Fruit fly (Drosophila melanogaster) whole organism, embryonic: ENCODE results near the gene CG1896.

Experiments used
- CG1024 ChIP-seq: fragments of 200-800 bp; sonication (Bioruptor generic); IDR thresholded peaks from 2 replicates; pipeline ENCODE4 v1.3.6; 2022; ENCODE audit warnings: missing biosample characterization, missing genetic modification characterization
- CG14710 ChIP-seq: fragments of 200-800 bp; sonication (Bioruptor generic); optimal IDR thresholded peaks from 3 replicates; lab custom pipeline; 2019; ENCODE audit warnings: missing biosample characterization, mild to moderate bottlenecking, missing genetic modification characterization, moderate library complexity
- CG15073 ChIP-seq: fragments of 200-800 bp; sonication (Bioruptor generic); optimal IDR thresholded peaks from 2 replicates; lab custom pipeline; 2016; ENCODE audit warnings: missing biosample characterization, missing genetic modification characterization
- CG15696 ChIP-seq: fragments of 200-800 bp; sonication (Bioruptor generic); optimal IDR thresholded peaks from 2 replicates; lab custom pipeline; 2019; ENCODE audit warnings: missing biosample characterization, mild to moderate bottlenecking, missing genetic modification characterization, moderate library complexity
- CG1602 ChIP-seq: fragments of 200-800 bp; sonication (Bioruptor generic); optimal IDR thresholded peaks from 3 replicates; lab custom pipeline; 2016; ENCODE audit warnings: missing biosample characterization, missing genetic modification characterization
- CG17568 ChIP-seq: fragments of 200-800 bp; sonication (Bioruptor generic); optimal IDR thresholded peaks from 2 replicates; lab custom pipeline; 2018; ENCODE audit warnings: missing biosample characterization, mild to moderate bottlenecking, missing genetic modification characterization, moderate library complexity
- CG31224 ChIP-seq: fragments of 200-800 bp; sonication (Bioruptor generic); IDR thresholded peaks from 2 replicates; pipeline ENCODE4 v1.3.6; 2022; ENCODE audit warnings: missing biosample characterization, missing genetic modification characterization
- CG31441 ChIP-seq: fragments of 200-800 bp; sonication (Bioruptor generic); IDR thresholded peaks from 2 replicates; pipeline ENCODE4 v1.3.6; 2022; ENCODE audit warnings: missing biosample characterization, missing genetic modification characterization
- CG32532 ChIP-seq: fragments of 200-800 bp; sonication (Bioruptor generic); IDR thresholded peaks from 2 replicates; pipeline ENCODE4 v1.3.6; 2022; ENCODE audit warnings: missing biosample characterization, missing genetic modification characterization
- CG4424 ChIP-seq: fragments of 200-800 bp; sonication (Bioruptor generic); optimal IDR thresholded peaks from 3 replicates; lab custom pipeline; 2016; ENCODE audit warnings: missing biosample characterization, missing genetic modification characterization
- CG4730 ChIP-seq: fragments of 200-800 bp; sonication (Bioruptor generic); IDR thresholded peaks from 2 replicates; pipeline ENCODE4 v1.3.6; 2022; ENCODE audit warnings: missing biosample characterization, missing genetic modification characterization
- CG6654 ChIP-seq: fragments of 200-800 bp; sonication (Bioruptor generic); optimal IDR thresholded peaks from 2 replicates; lab custom pipeline; 2017; ENCODE audit warnings: missing biosample characterization, mild to moderate bottlenecking, missing genetic modification characterization
- CG8290 ChIP-seq, 3 experiments: fragments of 200-800 bp; sonication (Bioruptor generic); optimal IDR thresholded peaks; 2 replicates each; lab custom pipeline; 2016 to 2019; ENCODE audit warnings: missing biosample characterization in 3 of 3, missing genetic modification characterization in 3 of 3, mild to moderate bottlenecking in 2 of 3, moderate library complexity in 1 of 3
- CG9215 ChIP-seq: fragments of 200-800 bp; sonication (Bioruptor generic); IDR thresholded peaks from 2 replicates; pipeline ENCODE4 v1.3.6; 2022; ENCODE audit warnings: missing biosample characterization, missing genetic modification characterization
- D ChIP-seq, 2 experiments: fragments of 200-800 bp in 1 of 2; fragments of >200 bp in 1 of 2; sonication (Bioruptor generic) in 1 of 2; optimal IDR thresholded peaks; 2 replicates in 1 of 2; 3 replicates in 1 of 2; lab custom pipeline; 2017; ENCODE audit warnings: mild to moderate bottlenecking in 1 of 2, missing biosample characterization in 1 of 2, missing genetic modification characterization in 1 of 2, missing genetic modification reagents in 1 of 2
- Dref ChIP-seq: fragments of 200-800 bp; sonication (Bioruptor generic); IDR thresholded peaks from 2 replicates; pipeline ENCODE4 v1.3.6; 2022; ENCODE audit warnings: missing biosample characterization, missing genetic modification characterization
- Elba2 ChIP-seq: fragments of 200-800 bp; sonication (Bioruptor generic); optimal IDR thresholded peaks from 3 replicates; lab custom pipeline; 2016; ENCODE audit warnings: missing biosample characterization, missing genetic modification characterization
- Ets97D ChIP-seq: fragments of 200-800 bp; sonication (Bioruptor generic); optimal IDR thresholded peaks from 3 replicates; lab custom pipeline; 2016; ENCODE audit warnings: missing biosample characterization, missing genetic modification characterization
- H2.0 ChIP-seq: fragments of 200-800 bp; sonication (Bioruptor generic); IDR thresholded peaks from 2 replicates; pipeline ENCODE4 v1.3.6; 2022; ENCODE audit warnings: missing biosample characterization, missing genetic modification characterization
- HLH3B ChIP-seq: fragments of 200-800 bp; sonication (Bioruptor generic); IDR thresholded peaks from 2 replicates; pipeline ENCODE4 v1.3.6; 2022; ENCODE audit warnings: missing biosample characterization, missing genetic modification characterization
- Hr3 ChIP-seq: fragments of 200-800 bp; sonication (Bioruptor generic); optimal IDR thresholded peaks from 3 replicates; lab custom pipeline; 2016; ENCODE audit warnings: missing biosample characterization, missing genetic modification characterization
- Hr39 ChIP-seq: fragments of >200 bp; optimal IDR thresholded peaks from 2 replicates; lab custom pipeline; 2017
- Max ChIP-seq: fragments of 200-800 bp; sonication (Bioruptor generic); optimal IDR thresholded peaks from 2 replicates; lab custom pipeline; 2016; ENCODE audit warnings: missing biosample characterization, mild to moderate bottlenecking, missing genetic modification characterization
- Oli ChIP-seq: fragments of 200-800 bp; sonication (Bioruptor generic); optimal IDR thresholded peaks from 2 replicates; lab custom pipeline; 2018; ENCODE audit warnings: missing biosample characterization, mild to moderate bottlenecking, missing genetic modification characterization, moderate library complexity
- bab2 ChIP-seq: fragments of 200-800 bp; sonication (Bioruptor generic); optimal IDR thresholded peaks from 2 replicates; lab custom pipeline; 2016; ENCODE audit warnings: missing biosample characterization, missing genetic modification characterization
- bigmax ChIP-seq: fragments of 200-800 bp; sonication (Bioruptor generic); optimal IDR thresholded peaks from 2 replicates; lab custom pipeline; 2018; ENCODE audit warnings: missing biosample characterization, mild to moderate bottlenecking, missing genetic modification characterization
- cg ChIP-seq: fragments of 200-800 bp; sonication (Bioruptor generic); optimal IDR thresholded peaks from 3 replicates; lab custom pipeline; 2019; ENCODE audit warnings: missing biosample characterization, mild to moderate bottlenecking, missing genetic modification characterization, moderate library complexity
- crc ChIP-seq: fragments of 200-800 bp; sonication (Bioruptor generic); optimal IDR thresholded peaks from 2 replicates; lab custom pipeline; 2016; ENCODE audit warnings: missing biosample characterization, missing genetic modification characterization
- croc ChIP-seq: fragments of 200-800 bp; sonication (Bioruptor generic); conservative IDR thresholded peaks from 3 replicates; pipeline ENCODE4 v1.3.6; 2022; ENCODE audit warnings: missing biosample characterization, missing genetic modification characterization
- crol ChIP-seq: fragments of 200-800 bp; sonication (Bioruptor generic); IDR thresholded peaks from 2 replicates; pipeline ENCODE4 v1.3.6; 2022; ENCODE audit warnings: missing biosample characterization, missing genetic modification characterization
- cwo ChIP-seq: fragments of 200-800 bp; sonication (Bioruptor generic); optimal IDR thresholded peaks from 3 replicates; lab custom pipeline; 2017; ENCODE audit warnings: missing biosample characterization, missing genetic modification characterization, mild to moderate bottlenecking, moderate library complexity, missing genetic modification reagents
- dati ChIP-seq: fragments of 200-800 bp; sonication (Bioruptor generic); IDR thresholded peaks from 2 replicates; pipeline ENCODE4 v1.3.6; 2022; ENCODE audit warnings: missing biosample characterization, missing genetic modification characterization
- esg ChIP-seq: fragments of 200-800 bp; sonication (Bioruptor generic); conservative IDR thresholded peaks from 2 replicates; pipeline ENCODE4 v1.3.6; 2022; ENCODE audit warnings: missing biosample characterization, missing genetic modification characterization
- eyg ChIP-seq: fragments of 200-800 bp; sonication (Bioruptor generic); optimal IDR thresholded peaks from 3 replicates; lab custom pipeline; 2016; ENCODE audit warnings: missing biosample characterization, missing genetic modification characterization
- fd3F ChIP-seq: fragments of 200-800 bp; sonication (Bioruptor generic); optimal IDR thresholded peaks from 2 replicates; lab custom pipeline; 2018; ENCODE audit warnings: missing biosample characterization, mild to moderate bottlenecking, missing genetic modification characterization, moderate library complexity
- grn ChIP-seq: fragments of 200-800 bp; sonication (Bioruptor generic); optimal IDR thresholded peaks from 3 replicates; lab custom pipeline; 2017; ENCODE audit warnings: missing biosample characterization, missing genetic modification characterization
- gsb-n ChIP-seq: fragments of 200-800 bp; sonication (Bioruptor generic); optimal IDR thresholded peaks from 3 replicates; lab custom pipeline; 2018; ENCODE audit warnings: missing biosample characterization, mild to moderate bottlenecking, missing genetic modification characterization
- kay ChIP-seq: fragments of 200-800 bp; sonication (Bioruptor generic); optimal IDR thresholded peaks from 2 replicates; lab custom pipeline; 2016; ENCODE audit warnings: missing biosample characterization, missing genetic modification characterization
- lbe ChIP-seq: fragments of 200-800 bp; sonication (Bioruptor generic); optimal IDR thresholded peaks from 2 replicates; lab custom pipeline; 2016; ENCODE audit warnings: missing biosample characterization, mild to moderate bottlenecking, missing genetic modification characterization
- nmo ChIP-seq: fragments of 200-800 bp; sonication (Bioruptor generic); optimal IDR thresholded peaks from 2 replicates; lab custom pipeline; 2018; ENCODE audit warnings: missing biosample characterization, mild to moderate bottlenecking, missing genetic modification characterization, moderate library complexity
- nom ChIP-seq: fragments of 200-800 bp; sonication (Bioruptor generic); optimal IDR thresholded peaks from 2 replicates; lab custom pipeline; 2017; ENCODE audit warnings: missing biosample characterization, missing genetic modification characterization, mild to moderate bottlenecking, moderate library complexity, missing genetic modification reagents
- odd ChIP-seq: fragments of 200-800 bp; sonication (Bioruptor generic); optimal IDR thresholded peaks from 2 replicates; lab custom pipeline; 2017; ENCODE audit warnings: missing biosample characterization, mild to moderate bottlenecking, missing genetic modification characterization
- sc ChIP-seq, 3 experiments: fragments of >200 bp in 2 of 3; fragments of 200-800 bp in 1 of 3; sonication (Bioruptor generic) in 1 of 3; optimal IDR thresholded peaks; 2 replicates in 2 of 3; 3 replicates in 1 of 3; lab custom pipeline; 2017; ENCODE audit warnings: mild to moderate bottlenecking in 1 of 3, missing biosample characterization in 1 of 3, missing genetic modification characterization in 1 of 3, missing genetic modification reagents in 1 of 3
- ssp ChIP-seq: fragments of 200-800 bp; sonication (Bioruptor generic); IDR thresholded peaks from 2 replicates; pipeline ENCODE4 v1.3.6; 2022; ENCODE audit warnings: missing biosample characterization, missing genetic modification characterization
- stwl ChIP-seq: fragments of 200-800 bp; sonication (Bioruptor generic); optimal IDR thresholded peaks from 3 replicates; lab custom pipeline; 2018; ENCODE audit warnings: missing biosample characterization, mild to moderate bottlenecking, missing genetic modification characterization, moderate library complexity
- tgo ChIP-seq: fragments of 200-800 bp; sonication (Bioruptor generic); IDR thresholded peaks from 3 replicates; pipeline ENCODE4 v1.3.6; 2022; ENCODE audit warnings: missing biosample characterization, missing genetic modification characterization
- tll ChIP-seq, 2 experiments: fragments of 200-800 bp in 1 of 2; fragments of >200 bp in 1 of 2; sonication (Bioruptor generic) in 1 of 2; optimal IDR thresholded peaks; 2 replicates each; lab custom pipeline; 2017 to 2019; ENCODE audit warnings: missing biosample characterization in 2 of 2, missing genetic modification characterization in 2 of 2, mild to moderate bottlenecking in 1 of 2, moderate library complexity in 1 of 2
- toy ChIP-seq: fragments of 200-800 bp; sonication (Bioruptor generic); IDR thresholded peaks from 2 replicates; pipeline ENCODE4 v1.3.6; 2022; ENCODE audit warnings: missing biosample characterization, missing genetic modification characterization

Gene CG1896

DNA sequence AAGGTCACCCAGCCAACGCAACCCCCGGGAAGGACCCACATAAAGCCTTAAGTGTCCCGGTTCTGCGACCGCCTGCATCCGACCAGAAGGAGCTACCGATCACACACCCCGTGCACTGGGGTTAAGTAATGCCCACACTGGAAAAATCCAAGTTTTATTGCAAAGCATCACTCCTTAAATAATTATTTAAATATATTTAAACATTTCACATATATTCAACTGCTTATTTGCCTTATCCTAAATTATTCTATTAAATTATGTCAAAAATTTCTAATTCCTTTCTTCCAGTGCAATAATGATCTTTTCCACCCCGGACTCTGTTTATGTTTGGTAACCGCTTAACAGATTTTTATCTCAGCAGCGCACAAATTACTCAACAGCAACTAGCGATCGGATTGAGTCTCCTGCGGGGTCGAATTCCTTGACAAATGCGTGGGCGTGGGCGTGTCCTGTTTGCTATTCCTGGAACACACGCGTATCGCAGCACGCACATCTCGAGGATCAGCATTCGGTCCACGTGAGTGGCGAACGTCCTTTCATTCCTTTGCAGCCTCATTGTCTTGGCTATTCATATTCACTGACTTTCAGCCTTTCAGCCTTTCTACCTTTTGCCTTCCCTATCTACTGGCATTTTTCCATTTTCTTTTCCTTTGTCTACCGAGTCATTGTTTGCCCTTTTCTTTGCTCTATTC is 39.4 kb upstream of the CG1896 start (continued):
- TF ChIP-seq crc: no peak
- TF ChIP-seq Hr39 (lab: Kevin White, UChicago): no peak
- no peak for TF ChIP-seq CG6654 (GFP tag; lab: Kevin White, UChicago)
- no peak; the same call in 2 of the 3 replicates for TF ChIP-seq tgo (GFP tag; lab: Robert Waterston, UW)
- no peak for TF ChIP-seq CG15073 (GFP tag; lab: Kevin White, UChicago)
- TF ChIP-seq toy (GFP tag; lab: Robert Waterston, UW): no peak
- no peak for TF ChIP-seq kay
- no peak for TF ChIP-seq cg (GFP tag; lab: Kevin White, UChicago)
- TF ChIP-seq esg (GFP tag; lab: Robert Waterston, UW): 0 out of 2 replicates have a peak, but pooled peaks have one; percentile 5
- TF ChIP-seq CG31441 (GFP tag; lab: Robert Waterston, UW): peak; percentile 63
- TF ChIP-seq Hr3: peak; percentile 44
- no peak for TF ChIP-seq Ets97D (GFP tag; lab: Kevin White, UChicago)
- TF ChIP-seq ssp: peak; percentile 49
- no peak for TF ChIP-seq Dref
- TF ChIP-seq Max (GFP tag; lab: Kevin White, UChicago): no peak
- peak; percentile 27 for TF ChIP-seq Oli (tag; lab: Kevin White, UChicago)
- TF ChIP-seq CG1602 (GFP tag; lab: Kevin White, UChicago): peak; percentile 54
- TF ChIP-seq odd: peak; percentile 18
- peak; percentile 18; the same call in 1 of the 2 replicates for TF ChIP-seq H2.0 (GFP tag; lab: Robert Waterston, UW)
- no peak for TF ChIP-seq CG9215
- TF ChIP-seq gsb-n (tag; lab: Kevin White, UChicago): peak; percentile 51
- peak; percentile 50 for TF ChIP-seq stwl
- peak; percentile 97 for TF ChIP-seq CG15696
- no peak for TF ChIP-seq dati (GFP tag; lab: Robert Waterston, UW)
- peak; percentile 36 for TF ChIP-seq Elba2
- peak; percentile 32; the same call in 1 of the 2 replicates for TF ChIP-seq crol (GFP tag; lab: Robert Waterston, UW)
- no peak for TF ChIP-seq CG17568 (GFP tag; lab: Kevin White, UChicago)
- TF ChIP-seq grn (GFP tag; lab: Kevin White, UChicago): peak; percentile 70
- no peak for TF ChIP-seq cwo
- no peak for TF ChIP-seq fd3F
- TF ChIP-seq CG4730 (GFP tag; lab: Robert Waterston, UW): 0 out of 2 replicates have a peak, but pooled peaks have one; percentile 15
- peak; percentile 58 for TF ChIP-seq CG4424 (GFP tag; lab: Kevin White, UChicago)
- TF ChIP-seq HLH3B (GFP tag; lab: Robert Waterston, UW): 0 out of 2 replicates have a peak, but pooled peaks have one; percentile 16
- no peak for TF ChIP-seq bab2 (GFP tag; lab: Kevin White, UChicago)
- TF ChIP-seq croc (GFP tag; lab: Robert Waterston, UW): peak; percentile 53; the same call in 2 of the 3 replicates
- TF ChIP-seq D (optimal IDR thresholded peaks at IDR 0.05; lab: Kevin White, UChicago): peak; percentile 84
- peak; percentile 49 for TF ChIP-seq D (GFP tag; optimal IDR thresholded peaks at IDR 0.05; lab: Kevin White, UChicago)
- peak; percentile 13 for TF ChIP-seq CG8290 (GFP tag; optimal IDR thresholded peaks at IDR 0.05; lab: Kevin White, UChicago)
- TF ChIP-seq CG8290 (tag; optimal IDR thresholded peaks at IDR 0.05; lab: Kevin White, UChicago): no peak
- peak in 1 of 2 experiments; percentile 100 for TF ChIP-seq tll (GFP tag; optimal IDR thresholded peaks at IDR 0.05; lab: Kevin White, UChicago)
- peak; percentile 61 for TF ChIP-seq nmo (GFP tag; lab: Kevin White, UChicago)
- no peak for TF ChIP-seq eyg (GFP tag; lab: Kevin White, UChicago)
- TF ChIP-seq sc (optimal IDR thresholded peaks at IDR 0.05; lab: Kevin White, UChicago): no peak
- peak; percentile 45 for TF ChIP-seq sc (GFP tag; optimal IDR thresholded peaks at IDR 0.05; lab: Kevin White, UChicago)
- TF ChIP-seq CG32532 (GFP tag; lab: Robert Waterston, UW): no peak
- no peak for TF ChIP-seq nom
- no peak for TF ChIP-seq CG31224
- TF ChIP-seq CG14710 (tag; lab: Kevin White, UChicago): peak; percentile 76
- no peak for TF ChIP-seq bigmax
- no peak for TF ChIP-seq lbe (GFP tag; lab: Kevin White, UChicago)
- peak; percentile 53 for TF ChIP-seq CG1024
